Worm (Caenorhabditis elegans): ENCODE measurements around the gene Y58A7A.1.

Y58A7A.1 gene

DNA sequence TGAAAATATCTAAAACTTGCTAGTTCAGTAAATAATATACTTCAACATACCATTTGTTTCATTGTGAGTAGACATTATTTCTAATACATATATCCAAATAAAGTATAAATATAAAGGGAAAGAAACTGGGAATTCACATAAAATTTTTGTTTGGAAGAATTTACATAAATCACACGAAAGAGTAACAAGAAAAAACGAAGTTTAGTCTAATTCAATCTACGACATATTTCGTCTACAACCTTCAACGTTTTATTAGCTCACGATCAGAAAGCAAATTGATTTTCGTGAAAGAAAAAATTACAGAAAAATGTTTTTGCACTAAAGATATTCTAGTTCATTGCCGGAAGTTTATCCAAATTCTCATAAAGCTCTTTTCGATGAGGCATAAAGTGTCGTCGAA, 27.7 kb upstream of the Y58A7A.1 start, which contains the start of gene C04F5.2:
Gene C04F5.2 (minus strand): TSS at position 101 of the 400 bp plus-strand sequence.
- TF ChIP-seq flt-1 (GFP tag; IDR thresholded peaks at IDR 0.05) (no peak), hmg-4 (GFP tag; optimal IDR thresholded peaks at IDR 0.05) (no peak)

DNA sequence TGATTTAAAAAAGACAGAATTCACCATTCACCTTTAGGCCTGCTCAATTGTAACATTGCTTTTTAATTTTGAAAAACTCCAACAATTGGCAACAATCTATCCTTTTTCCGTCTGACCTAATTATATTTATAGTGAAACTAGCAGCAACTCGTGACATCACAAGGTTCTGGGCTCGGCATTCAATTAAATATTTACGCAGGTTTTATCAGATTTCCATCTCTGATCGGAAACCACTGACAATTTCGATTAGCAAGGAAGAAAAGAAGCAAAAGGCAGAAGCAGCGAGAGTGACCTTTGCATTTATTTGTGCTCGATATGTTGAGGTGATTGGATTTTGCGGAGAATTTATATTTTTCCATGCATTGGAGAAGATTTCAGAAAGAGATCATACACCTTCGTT, 21.0 kb upstream of the Y58A7A.1 start:
- TF ChIP-seq ceh-13 (GFP tag; optimal IDR thresholded peaks at IDR 0.05): no peak
- no peak for TF ChIP-seq hmbx-1 (tag; optimal IDR thresholded peaks at IDR 0.05)
- TF ChIP-seq hmg-4 (GFP tag; optimal IDR thresholded peaks at IDR 0.05): no peak
- TF ChIP-seq B0310.2 (tag; optimal IDR thresholded peaks at IDR 0.05): no peak
- TF ChIP-seq ets-7 (tag; optimal IDR thresholded peaks at IDR 0.05): no peak
- no peak for TF ChIP-seq aly-1 (tag; optimal IDR thresholded peaks at IDR 0.05)
- no peak for TF ChIP-seq pes-1 (GFP tag; IDR thresholded peaks at IDR 0.05)
- TF ChIP-seq tbx-11 (GFP tag; IDR thresholded peaks at IDR 0.05): no peak
- no peak for TF ChIP-seq scrt-1 (GFP tag; IDR thresholded peaks at IDR 0.05)
- TF ChIP-seq tbx-37 (GFP tag; conservative IDR thresholded peaks at IDR 0.05): no peak
- TF ChIP-seq F13C5.2 (tag; optimal IDR thresholded peaks at IDR 0.05): no peak

DNA sequence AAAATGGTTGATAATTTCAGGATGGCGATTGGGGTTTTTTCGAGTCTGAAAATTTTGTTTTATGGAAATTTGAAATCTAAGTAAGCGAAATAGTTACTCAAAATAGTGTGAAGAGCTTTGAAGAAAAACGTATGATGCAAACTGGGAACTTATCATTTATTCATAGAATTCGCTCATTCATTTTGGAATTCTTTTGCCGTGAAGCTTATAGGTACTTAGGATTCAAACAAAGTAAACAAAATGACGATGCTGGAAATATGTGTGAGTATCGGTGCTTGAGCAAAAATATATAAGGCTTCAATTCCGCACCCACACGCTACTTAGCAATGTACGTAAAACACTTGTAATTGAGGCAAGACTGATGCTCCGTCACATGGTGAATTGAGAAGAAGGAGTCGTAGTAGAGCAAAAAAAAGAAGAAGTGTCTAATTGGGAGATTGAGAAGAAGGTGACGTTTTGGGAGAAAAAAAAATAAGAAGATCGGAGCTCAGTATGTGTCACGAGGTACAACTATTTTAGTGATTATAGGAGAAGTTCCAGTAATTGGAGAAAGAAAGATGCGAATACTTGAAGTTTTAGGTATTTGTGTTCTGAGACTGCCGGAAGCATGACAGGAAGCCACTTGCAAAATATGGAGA, 20.3 kb upstream of the Y58A7A.1 start, which contains the start of gene glb-32:
Gene glb-32 (minus strand): TSS at position 51 of the 638 bp plus-strand sequence.
- TF ChIP-seq B0310.2 (tag; optimal IDR thresholded peaks at IDR 0.05) (no peak), scrt-1 (GFP tag; IDR thresholded peaks at IDR 0.05) (no peak)

DNA sequence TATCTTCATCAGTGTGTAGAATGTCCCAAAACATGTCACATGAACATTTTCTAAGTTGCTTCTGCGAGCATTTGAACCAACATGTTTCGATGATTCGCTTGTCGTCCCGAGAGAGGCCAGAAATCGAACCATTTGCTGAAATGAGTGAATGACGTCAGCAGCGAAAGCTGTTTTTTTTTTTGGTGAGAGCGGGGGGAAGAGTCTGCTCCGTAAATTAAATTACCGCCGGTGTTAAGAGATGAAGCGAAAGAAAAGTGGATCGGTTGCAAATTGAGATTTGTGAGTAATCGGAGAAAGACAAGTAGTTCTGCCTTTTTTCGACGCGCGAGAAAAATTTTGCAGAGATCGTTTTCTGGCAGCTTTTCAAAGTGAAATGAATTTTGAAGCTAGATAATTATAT, 19.0 kb upstream of the Y58A7A.1 start:
- TF ChIP-seq F13C5.2 (tag; optimal IDR thresholded peaks at IDR 0.05) (no peak), hmg-4 (GFP tag; optimal IDR thresholded peaks at IDR 0.05) (no peak), sea-1 (GFP tag; conservative IDR thresholded peaks at IDR 0.05) (no peak), ceh-36 (tag; optimal IDR thresholded peaks at IDR 0.05) (no peak), tbx-11 (GFP tag; IDR thresholded peaks at IDR 0.05) (no peak), ama-1 (optimal IDR thresholded peaks at IDR 0.05) (no peak), flt-1 (GFP tag; IDR thresholded peaks at IDR 0.05) (no peak), tbx-37 (GFP tag; conservative IDR thresholded peaks at IDR 0.05) (no peak), ets-7 (tag; optimal IDR thresholded peaks at IDR 0.05) (no peak), B0310.2 (tag; optimal IDR thresholded peaks at IDR 0.05) (no peak), ceh-13 (GFP tag; optimal IDR thresholded peaks at IDR 0.05) (no peak), aly-1 (tag; optimal IDR thresholded peaks at IDR 0.05) (no peak), scrt-1 (GFP tag; IDR thresholded peaks at IDR 0.05) (no peak), pes-1 (GFP tag; IDR thresholded peaks at IDR 0.05) (no peak), hmbx-1 (tag; optimal IDR thresholded peaks at IDR 0.05) (no peak), hnd-1 (tag; optimal IDR thresholded peaks at IDR 0.05) (no peak), tra-4 (tag; optimal IDR thresholded peaks at IDR 0.05) (no peak)

DNA sequence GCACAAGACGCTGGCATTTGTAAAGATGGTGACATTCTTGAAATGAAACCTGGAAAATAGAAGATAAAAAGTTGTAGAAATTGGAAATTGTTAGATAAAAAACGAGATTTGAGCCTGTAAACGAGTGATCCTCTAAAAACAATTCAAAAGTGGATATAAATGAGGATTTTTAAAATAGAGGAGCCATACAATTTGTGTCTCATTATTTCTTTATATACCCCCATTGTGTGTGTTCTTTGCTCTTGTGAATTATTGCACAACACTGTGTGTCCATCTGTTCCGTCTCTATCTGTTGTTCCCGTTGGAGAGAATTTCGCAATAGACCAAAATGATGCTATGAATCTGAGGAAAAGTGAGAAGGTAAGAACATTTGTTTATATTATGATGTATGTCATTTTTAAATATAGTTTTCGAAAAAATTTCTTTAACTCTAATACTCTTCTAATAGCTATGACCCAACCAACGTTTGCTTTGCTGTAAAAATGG, 17.6 kb upstream of the Y58A7A.1 start, which contains the start of gene Y58A7A.5:
Gene Y58A7A.5 (minus strand): TSS at position 51 of the 486 bp plus-strand sequence.
- TF ChIP-seq ceh-36 (tag; optimal IDR thresholded peaks at IDR 0.05) (no peak), F13C5.2 (tag; optimal IDR thresholded peaks at IDR 0.05) (no peak), tbx-37 (GFP tag; conservative IDR thresholded peaks at IDR 0.05) (no peak), pes-1 (GFP tag; IDR thresholded peaks at IDR 0.05) (no peak), hnd-1 (tag; optimal IDR thresholded peaks at IDR 0.05) (no peak), B0310.2 (tag; optimal IDR thresholded peaks at IDR 0.05) (no peak), tbx-11 (GFP tag; IDR thresholded peaks at IDR 0.05) (no peak), hmg-4 (GFP tag; optimal IDR thresholded peaks at IDR 0.05) (no peak), aly-1 (tag; optimal IDR thresholded peaks at IDR 0.05) (no peak), flt-1 (GFP tag; IDR thresholded peaks at IDR 0.05) (no peak), ceh-13 (GFP tag; optimal IDR thresholded peaks at IDR 0.05) (no peak), scrt-1 (GFP tag; IDR thresholded peaks at IDR 0.05) (no peak)

DNA sequence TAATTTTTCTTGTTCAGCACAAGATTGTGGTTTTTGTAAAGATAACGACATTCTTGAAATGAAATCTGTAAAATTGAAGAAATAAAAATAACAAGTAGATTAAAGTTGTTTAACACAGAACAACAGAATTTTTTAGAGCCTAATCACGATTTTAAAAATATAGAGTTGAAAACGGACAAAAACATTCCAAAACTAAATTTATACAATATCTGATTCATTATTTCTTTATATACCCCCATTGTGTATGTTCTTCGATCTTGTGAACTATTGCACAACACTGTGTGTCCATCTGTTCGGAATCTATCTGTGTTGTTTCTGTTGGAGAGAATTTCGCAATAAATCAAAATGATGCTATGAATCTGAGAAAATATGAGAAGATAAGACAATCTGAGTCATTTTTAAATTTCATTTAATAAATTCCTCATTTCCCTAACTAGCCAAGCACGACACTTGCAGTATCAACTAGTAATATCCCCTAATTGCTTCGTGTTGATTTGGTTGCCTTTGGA, 15.7 kb upstream of the Y58A7A.1 start, which contains the start of gene Y58A7A.4:
Gene Y58A7A.4 (minus strand): TSS at position 51 of the 509 bp plus-strand sequence.
- TF ChIP-seq tbx-37 (GFP tag; conservative IDR thresholded peaks at IDR 0.05) (no peak), ets-7 (tag; optimal IDR thresholded peaks at IDR 0.05) (no peak), flt-1 (GFP tag; IDR thresholded peaks at IDR 0.05) (no peak), hnd-1 (tag; optimal IDR thresholded peaks at IDR 0.05) (no peak), scrt-1 (GFP tag; IDR thresholded peaks at IDR 0.05) (no peak), hmg-4 (GFP tag; optimal IDR thresholded peaks at IDR 0.05) (no peak), ceh-13 (GFP tag; optimal IDR thresholded peaks at IDR 0.05) (no peak), hmbx-1 (tag; optimal IDR thresholded peaks at IDR 0.05) (no peak), tbx-11 (GFP tag; IDR thresholded peaks at IDR 0.05) (no peak), B0310.2 (tag; optimal IDR thresholded peaks at IDR 0.05) (no peak), pes-1 (GFP tag; IDR thresholded peaks at IDR 0.05) (no peak), ceh-36 (tag; optimal IDR thresholded peaks at IDR 0.05) (no peak)

DNA sequence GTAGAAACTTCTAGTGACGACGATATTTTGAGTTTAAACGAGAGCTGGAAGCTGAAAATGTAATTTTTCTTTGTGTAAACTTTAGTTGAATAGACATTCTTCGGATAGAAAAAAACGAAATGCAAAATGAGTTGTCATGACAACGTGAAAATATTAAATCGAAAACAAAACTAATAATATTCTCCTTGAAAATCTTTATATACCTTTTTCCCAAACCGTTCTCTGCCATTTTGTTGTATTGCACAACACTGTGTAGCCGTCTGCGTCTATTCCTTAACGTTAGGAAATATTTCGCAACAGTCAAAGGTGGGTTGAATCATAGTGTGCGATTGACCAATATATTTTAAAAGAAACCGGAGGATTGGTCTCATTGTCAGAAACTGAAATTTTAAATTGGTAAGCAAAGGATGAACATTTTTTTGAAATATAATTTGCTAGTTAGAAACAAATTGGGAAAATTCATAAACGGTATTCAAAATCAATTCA, 11.6 kb upstream of the Y58A7A.1 start, which contains the start of gene Y58A7A.3:
Gene Y58A7A.3 (minus strand): TSS at position 51 of the 486 bp plus-strand sequence.
- no peak for TF ChIP-seq tra-4 (tag; optimal IDR thresholded peaks at IDR 0.05)
- no peak for TF ChIP-seq scrt-1 (GFP tag; IDR thresholded peaks at IDR 0.05)
- TF ChIP-seq sea-1 (GFP tag; conservative IDR thresholded peaks at IDR 0.05): no peak
- TF ChIP-seq B0310.2 (tag; optimal IDR thresholded peaks at IDR 0.05): no peak
- TF ChIP-seq tbx-11 (GFP tag; IDR thresholded peaks at IDR 0.05): no peak
- TF ChIP-seq hnd-1 (tag; optimal IDR thresholded peaks at IDR 0.05): no peak
- no peak for TF ChIP-seq ets-7 (tag; optimal IDR thresholded peaks at IDR 0.05)
- no peak for TF ChIP-seq flt-1 (GFP tag; IDR thresholded peaks at IDR 0.05)
- no peak for TF ChIP-seq hmg-4 (GFP tag; optimal IDR thresholded peaks at IDR 0.05)
- TF ChIP-seq ceh-36 (tag; optimal IDR thresholded peaks at IDR 0.05): no peak
- no peak for TF ChIP-seq tbx-37 (GFP tag; conservative IDR thresholded peaks at IDR 0.05)
